Fruit fly (Drosophila melanogaster) whole organism, embryonic: Measurements from ENCODE around the gene CG17221.

Source experiments
- Aef1 ChIP-seq: fragments of 200-800 bp; sonication (Bioruptor generic); IDR thresholded peaks from 3 replicates; pipeline ENCODE4 v1.3.6; 2022; ENCODE audit warnings: missing biosample characterization, missing genetic modification characterization
- B-H1 ChIP-seq: fragments of 200-800 bp; sonication (Bioruptor generic); IDR thresholded peaks from 3 replicates; pipeline ENCODE4 v1.3.6; 2022; ENCODE audit warnings: missing biosample characterization, missing genetic modification characterization
- CG10274 ChIP-seq: fragments of 200-800 bp; sonication (Bioruptor generic); optimal IDR thresholded peaks from 3 replicates; lab custom pipeline; 2017; ENCODE audit warnings: missing biosample characterization, mild to moderate bottlenecking, missing genetic modification characterization
- CG11696 ChIP-seq: fragments of 200-800 bp; sonication (Bioruptor generic); IDR thresholded peaks from 2 replicates; pipeline ENCODE4 v1.3.6; 2022; ENCODE audit warnings: missing biosample characterization, missing genetic modification characterization
- CG11723 ChIP-seq: fragments of 200-800 bp; sonication (Bioruptor generic); optimal IDR thresholded peaks from 2 replicates; lab custom pipeline; 2017; ENCODE audit warnings: missing biosample characterization, mild to moderate bottlenecking, missing genetic modification characterization
- CG12071 ChIP-seq: fragments of 200-800 bp; sonication (Bioruptor generic); optimal IDR thresholded peaks from 3 replicates; lab custom pipeline; 2018; ENCODE audit warnings: missing biosample characterization, mild to moderate bottlenecking, missing genetic modification characterization
- CG16813 ChIP-seq: fragments of 200-800 bp; sonication (Bioruptor generic); IDR thresholded peaks from 3 replicates; pipeline ENCODE4 v1.3.6; 2022; ENCODE audit warnings: missing biosample characterization, missing genetic modification characterization; ENCODE audit not compliant: partially characterized antibody
- CG18764 ChIP-seq: fragments of 200-800 bp; sonication (Bioruptor generic); optimal IDR thresholded peaks from 3 replicates; lab custom pipeline; 2016; ENCODE audit warnings: missing biosample characterization, missing genetic modification characterization
- CG2129 ChIP-seq: fragments of 200-800 bp; sonication (Bioruptor generic); IDR thresholded peaks from 2 replicates; pipeline ENCODE4 v1.3.6; 2022; ENCODE audit warnings: missing biosample characterization, missing genetic modification characterization; ENCODE audit not compliant: partially characterized antibody
- CG3163 ChIP-seq: fragments of 200-800 bp; sonication (Bioruptor generic); optimal IDR thresholded peaks from 3 replicates; lab custom pipeline; 2016; ENCODE audit warnings: missing biosample characterization, missing genetic modification characterization
- CG3838 ChIP-seq: fragments of 200-800 bp; sonication (Bioruptor generic); optimal IDR thresholded peaks from 3 replicates; lab custom pipeline; 2016; ENCODE audit warnings: missing biosample characterization, missing genetic modification characterization
- CG4424 ChIP-seq: fragments of 200-800 bp; sonication (Bioruptor generic); optimal IDR thresholded peaks from 3 replicates; lab custom pipeline; 2016; ENCODE audit warnings: missing biosample characterization, missing genetic modification characterization
- CG7987 ChIP-seq: fragments of 200-800 bp; sonication (Bioruptor generic); optimal IDR thresholded peaks from 2 replicates; lab custom pipeline; 2018; ENCODE audit warnings: missing biosample characterization, mild to moderate bottlenecking, missing genetic modification characterization, moderate library complexity
- CrebB ChIP-seq: fragments of 200-800 bp; sonication (Bioruptor generic); optimal IDR thresholded peaks from 3 replicates; lab custom pipeline; 2018; ENCODE audit warnings: missing biosample characterization, mild to moderate bottlenecking, missing genetic modification characterization
- D19B ChIP-seq: fragments of 200-800 bp; sonication (Bioruptor generic); optimal IDR thresholded peaks from 2 replicates; lab custom pipeline; 2017; ENCODE audit warnings: missing biosample characterization, mild to moderate bottlenecking, missing genetic modification characterization
- Dip2 ChIP-seq: fragments of 200-800 bp; sonication (Bioruptor generic); IDR thresholded peaks from 2 replicates; pipeline ENCODE4 v1.3.6; 2022; ENCODE audit warnings: missing biosample characterization, missing genetic modification characterization
- Dll ChIP-seq: fragments of 200-800 bp; sonication (Bioruptor generic); IDR thresholded peaks from 4 replicates; pipeline ENCODE4 v1.3.6; 2022; ENCODE audit warnings: missing biosample characterization, missing genetic modification characterization; ENCODE audit not compliant: partially characterized antibody
- Elba2 ChIP-seq: fragments of 200-800 bp; sonication (Bioruptor generic); optimal IDR thresholded peaks from 3 replicates; lab custom pipeline; 2016; ENCODE audit warnings: missing biosample characterization, missing genetic modification characterization
- Fer1 ChIP-seq: fragments of 200-800 bp; sonication (Bioruptor generic); optimal IDR thresholded peaks from 2 replicates; lab custom pipeline; 2017; ENCODE audit warnings: missing biosample characterization, mild to moderate bottlenecking, missing genetic modification characterization
- GATAe ChIP-seq: fragments of 200-800 bp; sonication (Bioruptor generic); conservative IDR thresholded peaks from 2 replicates; pipeline ENCODE4 v1.3.6; 2022; ENCODE audit warnings: missing biosample characterization, missing genetic modification characterization
- Gsc ChIP-seq: fragments of 200-800 bp; sonication (Bioruptor generic); IDR thresholded peaks from 2 replicates; pipeline ENCODE4 v1.3.6; 2022; ENCODE audit warnings: missing biosample characterization, missing genetic modification characterization
- H15 ChIP-seq: fragments of 200-800 bp; sonication (Bioruptor generic); IDR thresholded peaks from 3 replicates; pipeline ENCODE4 v1.3.6; 2022; ENCODE audit warnings: missing biosample characterization, missing genetic modification characterization
- Mad ChIP-seq: fragments of 200-800 bp; sonication (Bioruptor generic); optimal IDR thresholded peaks from 2 replicates; lab custom pipeline; 2016; ENCODE audit warnings: missing biosample characterization, missing genetic modification characterization
- Mes4 ChIP-seq: fragments of 200-800 bp; sonication (Bioruptor generic); optimal IDR thresholded peaks from 2 replicates; lab custom pipeline; 2016; ENCODE audit warnings: missing biosample characterization, missing genetic modification characterization
- Mrtf ChIP-seq: fragments of 200-800 bp; sonication (Bioruptor generic); IDR thresholded peaks from 3 replicates; pipeline ENCODE4 v1.3.6; 2022; ENCODE audit warnings: missing biosample characterization, missing genetic modification characterization
- NFAT ChIP-seq: fragments of 200-800 bp; sonication (Bioruptor generic); IDR thresholded peaks from 2 replicates; pipeline ENCODE4 v1.3.6; 2022; ENCODE audit warnings: missing biosample characterization, missing genetic modification characterization
- Ptx1 ChIP-seq: fragments of 200-800 bp; sonication (Bioruptor generic); IDR thresholded peaks from 2 replicates; pipeline ENCODE4 v1.3.6; 2022; ENCODE audit warnings: missing biosample characterization, missing genetic modification characterization
- Sox102F ChIP-seq: fragments of 200-800 bp; sonication (Bioruptor generic); optimal IDR thresholded peaks from 2 replicates; lab custom pipeline; 2018; ENCODE audit warnings: missing biosample characterization, mild to moderate bottlenecking, missing genetic modification characterization, moderate library complexity
- Trl ChIP-seq, 3 experiments: fragments of >200 bp in 2 of 3; fragments of 200-800 bp in 1 of 3; sonication (Bioruptor generic) in 1 of 3; optimal IDR thresholded peaks; 2 replicates in 1 of 3; 3 replicates in 2 of 3; lab custom pipeline; 2016 to 2017; ENCODE audit warnings: missing biosample characterization in 1 of 3, missing genetic modification characterization in 1 of 3
- Xbp1 ChIP-seq: fragments of 200-800 bp; sonication (Bioruptor generic); optimal IDR thresholded peaks from 3 replicates; lab custom pipeline; 2016; ENCODE audit warnings: missing biosample characterization, mild to moderate bottlenecking, missing genetic modification characterization
- Xrp1 ChIP-seq: fragments of 200-800 bp; sonication (Bioruptor generic); IDR thresholded peaks from 2 replicates; pipeline ENCODE4 v1.3.6; 2022; ENCODE audit warnings: missing biosample characterization, missing genetic modification characterization
- bcd ChIP-seq: fragments of 200-800 bp; sonication (Bioruptor generic); optimal IDR thresholded peaks from 2 replicates; lab custom pipeline; 2017; ENCODE audit warnings: missing biosample characterization, mild to moderate bottlenecking, missing genetic modification characterization
- bigmax ChIP-seq: fragments of 200-800 bp; sonication (Bioruptor generic); optimal IDR thresholded peaks from 2 replicates; lab custom pipeline; 2018; ENCODE audit warnings: missing biosample characterization, mild to moderate bottlenecking, missing genetic modification characterization
- en ChIP-seq: fragments of 200-800 bp; sonication (Bioruptor generic); optimal IDR thresholded peaks from 2 replicates; lab custom pipeline; 2016; ENCODE audit warnings: missing biosample characterization, missing genetic modification characterization
- fd64A ChIP-seq: fragments of 200-800 bp; sonication (Bioruptor generic); optimal IDR thresholded peaks from 3 replicates; lab custom pipeline; 2018; ENCODE audit warnings: missing biosample characterization, mild to moderate bottlenecking, missing genetic modification characterization
- grn ChIP-seq: fragments of 200-800 bp; sonication (Bioruptor generic); optimal IDR thresholded peaks from 3 replicates; lab custom pipeline; 2017; ENCODE audit warnings: missing biosample characterization, missing genetic modification characterization
- hbn ChIP-seq: fragments of 200-800 bp; sonication (Bioruptor generic); IDR thresholded peaks from 2 replicates; pipeline ENCODE4 v1.3.6; 2022; ENCODE audit warnings: missing biosample characterization, missing genetic modification characterization; ENCODE audit not compliant: partially characterized antibody
- her ChIP-seq: fragments of 200-800 bp; sonication (Bioruptor generic); optimal IDR thresholded peaks from 2 replicates; lab custom pipeline; 2016; ENCODE audit warnings: missing biosample characterization, missing genetic modification characterization
- ind ChIP-seq: fragments of 200-800 bp; sonication (Bioruptor generic); optimal IDR thresholded peaks from 3 replicates; lab custom pipeline; 2016; ENCODE audit warnings: missing biosample characterization, missing genetic modification characterization
- nau ChIP-seq: fragments of 200-800 bp; sonication (Bioruptor generic); optimal IDR thresholded peaks from 3 replicates; lab custom pipeline; 2017; ENCODE audit warnings: missing biosample characterization, mild to moderate bottlenecking, missing genetic modification characterization, missing genetic modification reagents
- org-1 ChIP-seq: fragments of 200-800 bp; sonication (Bioruptor generic); optimal IDR thresholded peaks from 2 replicates; lab custom pipeline; 2017; ENCODE audit warnings: missing biosample characterization, missing genetic modification characterization
- pho ChIP-seq: fragments of 200-800 bp; sonication (Bioruptor generic); optimal IDR thresholded peaks from 2 replicates; lab custom pipeline; 2016; ENCODE audit warnings: missing biosample characterization, missing genetic modification characterization
- salm ChIP-seq: fragments of 200-800 bp; sonication (Bioruptor generic); optimal IDR thresholded peaks from 2 replicates; lab custom pipeline; 2018; ENCODE audit warnings: missing biosample characterization, mild to moderate bottlenecking, missing genetic modification characterization
- seq ChIP-seq: fragments of 200-800 bp; sonication (Bioruptor generic); IDR thresholded peaks from 2 replicates; pipeline ENCODE4 v1.3.6; 2022; ENCODE audit warnings: missing biosample characterization, missing genetic modification characterization
- sim ChIP-seq: fragments of 200-800 bp; sonication (Bioruptor generic); IDR thresholded peaks from 2 replicates; pipeline ENCODE4 v1.3.6; 2022; ENCODE audit warnings: missing biosample characterization, missing genetic modification characterization
- sima ChIP-seq: fragments of 200-800 bp; sonication (Bioruptor generic); optimal IDR thresholded peaks from 2 replicates; lab custom pipeline; 2016; ENCODE audit warnings: missing biosample characterization, missing genetic modification characterization
- sna ChIP-seq: fragments of 200-800 bp; sonication (Bioruptor generic); IDR thresholded peaks from 2 replicates; pipeline ENCODE4 v1.3.6; 2022; ENCODE audit warnings: missing biosample characterization, missing genetic modification characterization; ENCODE audit not compliant: partially characterized antibody
- so ChIP-seq: fragments of 200-800 bp; sonication (Bioruptor generic); IDR thresholded peaks from 3 replicates; pipeline ENCODE4 v1.3.6; 2022; ENCODE audit warnings: missing biosample characterization, missing genetic modification characterization
- toy ChIP-seq: fragments of 200-800 bp; sonication (Bioruptor generic); IDR thresholded peaks from 2 replicates; pipeline ENCODE4 v1.3.6; 2022; ENCODE audit warnings: missing biosample characterization, missing genetic modification characterization
- trh ChIP-seq: fragments of 200-800 bp; sonication (Bioruptor generic); optimal IDR thresholded peaks from 2 replicates; lab custom pipeline; 2016; ENCODE audit warnings: missing biosample characterization, missing genetic modification characterization
- wdn ChIP-seq: fragments of 200-800 bp; sonication (Bioruptor generic); IDR thresholded peaks from 2 replicates; pipeline ENCODE4 v1.3.6; 2022; ENCODE audit warnings: missing biosample characterization, missing genetic modification characterization
- z ChIP-seq: fragments of 200-800 bp; sonication (Bioruptor generic); IDR thresholded peaks from 3 replicates; pipeline ENCODE4 v1.3.6; 2022; ENCODE audit warnings: missing biosample characterization, missing genetic modification characterization

The CG17221 gene

dm6 chr2L:3022986-3023385, 16.8 kb upstream of the CG17221 start, which contains the start of the genes alpha4GT1 and Prp40 (continued):
- 0 out of 2 replicates have a peak, but pooled peaks have one; percentile 15 for TF ChIP-seq NFAT (GFP tag; lab: Robert Waterston, UW)
- TF ChIP-seq CG12071 (GFP tag; lab: Kevin White, UChicago), result no peak
- TF ChIP-seq en (GFP tag; lab: Kevin White, UChicago), result no peak
- TF ChIP-seq toy (GFP tag; lab: Robert Waterston, UW), result no peak
- no peak for TF ChIP-seq Dip2 (GFP tag; lab: Robert Waterston, UW)
- no peak for TF ChIP-seq bigmax
- no peak for TF ChIP-seq Mrtf
- TF ChIP-seq nau (GFP tag; lab: Kevin White, UChicago), result no peak
- 0 out of 2 replicates have a peak, but pooled peaks have one; percentile 16 for TF ChIP-seq CG2129
- no peak for TF ChIP-seq salm (tag; lab: Kevin White, UChicago)
- peak; percentile 79 for TF ChIP-seq Dll (GFP tag; lab: Robert Waterston, UW)
- no peak for TF ChIP-seq Fer1 (GFP tag; lab: Kevin White, UChicago)
- peak; percentile 71 for TF ChIP-seq hbn (GFP tag; lab: Robert Waterston, UW)
- no peak for TF ChIP-seq CG10274
- no peak for TF ChIP-seq pho (GFP tag; lab: Kevin White, UChicago)
- no peak for TF ChIP-seq D19B
- no peak for TF ChIP-seq CG11723 (GFP tag; lab: Kevin White, UChicago)
- TF ChIP-seq CG3163 (GFP tag; lab: Kevin White, UChicago), result no peak
- no peak for TF ChIP-seq sim
- no peak for TF ChIP-seq CG7987 (GFP tag; lab: Kevin White, UChicago)
- TF ChIP-seq Mes4 (GFP tag; lab: Kevin White, UChicago), result no peak
- TF ChIP-seq Elba2, result no peak
- no peak for TF ChIP-seq Trl (optimal IDR thresholded peaks at IDR 0.05; lab: Kevin White, UChicago)
- TF ChIP-seq Trl (GFP tag; optimal IDR thresholded peaks at IDR 0.05; lab: Kevin White, UChicago), result no peak
- no peak for TF ChIP-seq trh (GFP tag; lab: Kevin White, UChicago)
- no peak for TF ChIP-seq B-H1
- no peak for TF ChIP-seq Ptx1 (GFP tag; lab: Robert Waterston, UW)
- TF ChIP-seq Mad, result no peak
- TF ChIP-seq H15 (GFP tag; lab: Robert Waterston, UW), result no peak
- TF ChIP-seq sna, result peak; percentile 72
- no peak for TF ChIP-seq org-1 (GFP tag; lab: Kevin White, UChicago)
- TF ChIP-seq Sox102F (GFP tag; lab: Kevin White, UChicago), result no peak
- no peak for TF ChIP-seq fd64A (GFP tag; lab: Kevin White, UChicago)
- TF ChIP-seq CrebB (tag; lab: Kevin White, UChicago), result no peak
- TF ChIP-seq seq (GFP tag; lab: Robert Waterston, UW), result no peak
- TF ChIP-seq CG3838, result no peak
- no peak for TF ChIP-seq Gsc (GFP tag; lab: Robert Waterston, UW)
- TF ChIP-seq her (GFP tag; lab: Kevin White, UChicago), result no peak
- TF ChIP-seq CG11696 (GFP tag; lab: Robert Waterston, UW), result no peak
- TF ChIP-seq so (GFP tag; lab: Robert Waterston, UW), result no peak
- TF ChIP-seq sima (GFP tag; lab: Kevin White, UChicago), result no peak
- TF ChIP-seq Xbp1, result no peak
- no peak for TF ChIP-seq bcd (GFP tag; lab: Kevin White, UChicago)
- TF ChIP-seq GATAe, result no peak
- no peak for TF ChIP-seq Xrp1 (GFP tag; lab: Robert Waterston, UW)
- TF ChIP-seq ind, result no peak
- TF ChIP-seq CG16813 (GFP tag; lab: Robert Waterston, UW), result peak; percentile 81
- TF ChIP-seq CG18764 (GFP tag; lab: Kevin White, UChicago), result no peak
- TF ChIP-seq z (GFP tag; lab: Robert Waterston, UW), result no peak
- no peak for TF ChIP-seq Aef1 (GFP tag; lab: Robert Waterston, UW)
- TF ChIP-seq CG4424 (GFP tag; lab: Kevin White, UChicago), result no peak
- TF ChIP-seq grn (GFP tag; lab: Kevin White, UChicago), result no peak
- no peak for TF ChIP-seq wdn (GFP tag; lab: Robert Waterston, UW)
